Worm (Caenorhabditis elegans): ENCODE results near the gene sel-2.
A peak's percentile ranks its signal among the peaks of the same experiment; 100 is the strongest.

The sel-2 gene

ce11 chrIII:4587177-4587576 lies 25.0 kb downstream of the sel-2 start, which contains the start of the genes F35G12.7 and smc-4:
Gene F35G12.7 (minus strand): TSS chrIII:4587330.
Gene smc-4 (plus strand): TSS chrIII:4587501.
- no peak for TF ChIP-seq dao-5 (tag; optimal IDR thresholded peaks at IDR 0.05)
- no peak for TF ChIP-seq him-1 (tag; optimal IDR thresholded peaks at IDR 0.05)
- no peak for TF ChIP-seq W03F9.2 (tag; optimal IDR thresholded peaks at IDR 0.05)

- TF ChIP-seq him-1 (tag; optimal IDR thresholded peaks at IDR 0.05) (no peak), dao-5 (tag; optimal IDR thresholded peaks at IDR 0.05) (no peak), W03F9.2 (tag; optimal IDR thresholded peaks at IDR 0.05) (no peak)
Observed at ce11 chrIII:4584068-4584566, 28.1 kb downstream of the sel-2 start, which contains the start of gene F35G12.5. Gene F35G12.5 (plus strand): TSS chrIII:4584118.

- TF ChIP-seq W03F9.2 (tag; optimal IDR thresholded peaks at IDR 0.05) (no peak), dao-5 (tag; optimal IDR thresholded peaks at IDR 0.05) (no peak), him-1 (tag; optimal IDR thresholded peaks at IDR 0.05) (no peak)
Observed at ce11 chrIII:4581495-4581894, 30.7 kb downstream of the sel-2 start, which contains the start of gene F35G12.12. Gene F35G12.12 (plus strand): TSS chrIII:4581795.

ce11 chrIII:4578385-4578903 lies 33.7 kb downstream of the sel-2 start, which contains the start of the genes sel-5 and wdr-48:
Gene sel-5 (minus strand): TSS chrIII:4578437.
Gene wdr-48 (plus strand): TSS chrIII:4578853.
- peak; percentile 48 for TF ChIP-seq W03F9.2 (tag; optimal IDR thresholded peaks at IDR 0.05)
- no peak for TF ChIP-seq him-1 (tag; optimal IDR thresholded peaks at IDR 0.05)

- TF ChIP-seq him-1 (tag; optimal IDR thresholded peaks at IDR 0.05) (peak; percentile 66), W03F9.2 (tag; optimal IDR thresholded peaks at IDR 0.05) (peak; percentile 80), dao-5 (tag; optimal IDR thresholded peaks at IDR 0.05) (peak; percentile 54)
Observed at ce11 chrIII:4568455-4568854, 43.7 kb downstream of the sel-2 start, which contains the start of gene idhg-1. Gene idhg-1 (plus strand): TSS chrIII:4568797.

- no peak for TF ChIP-seq dao-5 (tag; optimal IDR thresholded peaks at IDR 0.05)
- TF ChIP-seq W03F9.2 (tag; optimal IDR thresholded peaks at IDR 0.05): no peak
- TF ChIP-seq him-1 (tag; optimal IDR thresholded peaks at IDR 0.05): no peak
Observed at ce11 chrIII:4568030-4568429, 44.2 kb downstream of the sel-2 start, which contains the start of gene mlcd-1. Gene mlcd-1 (minus strand): TSS chrIII:4568130.

ce11 chrIII:4562070-4562788 lies 50.0 kb downstream of the sel-2 start, which contains the start of gene pan-1:
Gene pan-1 (plus strand): TSS chrIII:4562738.
- TF ChIP-seq W03F9.2 (tag; optimal IDR thresholded peaks at IDR 0.05) (peak; percentile 43), dao-5 (tag; optimal IDR thresholded peaks at IDR 0.05) (no peak), him-1 (tag; optimal IDR thresholded peaks at IDR 0.05) (no peak)

ce11 chrIII:4561286-4561685 lies 50.9 kb downstream of the sel-2 start:
- TF ChIP-seq W03F9.2 (tag; optimal IDR thresholded peaks at IDR 0.05) (no peak), dao-5 (tag; optimal IDR thresholded peaks at IDR 0.05) (no peak), him-1 (tag; optimal IDR thresholded peaks at IDR 0.05) (no peak)

- TF ChIP-seq dao-5 (tag; optimal IDR thresholded peaks at IDR 0.05): no peak
- TF ChIP-seq W03F9.2 (tag; optimal IDR thresholded peaks at IDR 0.05): peak; percentile 34
- TF ChIP-seq him-1 (tag; optimal IDR thresholded peaks at IDR 0.05): peak; percentile 7
Observed at ce11 chrIII:4560393-4560890, 51.7 kb downstream of the sel-2 start.

- TF ChIP-seq dao-5 (tag; optimal IDR thresholded peaks at IDR 0.05): no peak
- TF ChIP-seq him-1 (tag; optimal IDR thresholded peaks at IDR 0.05): no peak
- TF ChIP-seq W03F9.2 (tag; optimal IDR thresholded peaks at IDR 0.05): no peak
Observed at ce11 chrIII:4555345-4555744, 56.8 kb downstream of the sel-2 start.

ce11 chrIII:4553316-4553715 lies 58.9 kb downstream of the sel-2 start, which contains the start of gene imph-1:
Gene imph-1 (plus strand): TSS chrIII:4553616.
- TF ChIP-seq him-1 (tag; optimal IDR thresholded peaks at IDR 0.05) (no peak), dao-5 (tag; optimal IDR thresholded peaks at IDR 0.05) (no peak), W03F9.2 (tag; optimal IDR thresholded peaks at IDR 0.05) (no peak)

- TF ChIP-seq W03F9.2 (tag; optimal IDR thresholded peaks at IDR 0.05) (no peak), dao-5 (tag; optimal IDR thresholded peaks at IDR 0.05) (no peak), him-1 (tag; optimal IDR thresholded peaks at IDR 0.05) (no peak)
Observed at ce11 chrIII:4552872-4553271, 59.3 kb downstream of the sel-2 start.

ce11 chrIII:4551963-4552362 lies 60.2 kb downstream of the sel-2 start:
- TF ChIP-seq him-1 (tag; optimal IDR thresholded peaks at IDR 0.05) (peak; percentile 32), dao-5 (tag; optimal IDR thresholded peaks at IDR 0.05) (no peak), W03F9.2 (tag; optimal IDR thresholded peaks at IDR 0.05) (peak; percentile 20)

- TF ChIP-seq dao-5 (tag; optimal IDR thresholded peaks at IDR 0.05) (no peak), him-1 (tag; optimal IDR thresholded peaks at IDR 0.05) (no peak), W03F9.2 (tag; optimal IDR thresholded peaks at IDR 0.05) (no peak)
Observed at ce11 chrIII:4548739-4549138, 63.4 kb downstream of the sel-2 start, which contains the start of gene M88.4. Gene M88.4 (plus strand): TSS chrIII:4549039.
